Worm (Caenorhabditis elegans) whole organism, L1 larva: Measurements from ENCODE around the gene Y48C3A.5.

Experiments used
- aha-1 ChIP-seq: fragments of 150-350 bp; optimal IDR thresholded peaks from 2 replicates; lab custom pipeline; 2014; ENCODE audit warnings: missing biosample characterization, missing genetic modification characterization
- ama-1 ChIP-seq: fragments of 150-350 bp; optimal IDR thresholded peaks from 2 replicates; lab custom pipeline; 2014
- blmp-1 ChIP-seq: fragments of 150-350 bp; optimal IDR thresholded peaks from 2 replicates; lab custom pipeline; 2014; ENCODE audit warnings: missing biosample characterization, missing genetic modification characterization
- ceh-63 ChIP-seq: fragments of 200-800 bp; sonication (Bioruptor generic); optimal IDR thresholded peaks from 2 replicates; lab custom pipeline; 2018; ENCODE audit warnings: mild to moderate bottlenecking, missing genetic modification characterization, missing compliant biosample characterization
- ceh-8 ChIP-seq: fragments of 200-800 bp; sonication (Bioruptor generic); optimal IDR thresholded peaks from 2 replicates; lab custom pipeline; 2018; ENCODE audit warnings: mild to moderate bottlenecking, missing genetic modification characterization, moderate library complexity, missing compliant biosample characterization
- ceh-88 ChIP-seq: fragments of 200-800 bp; sonication (Bioruptor generic); IDR thresholded peaks from 2 replicates; pipeline ENCODE4 v1.3.6; 2022; ENCODE audit warnings: missing genetic modification characterization, missing compliant biosample characterization
- ceh-90 ChIP-seq: sonication (generic microtip); optimal IDR thresholded peaks from 2 replicates; lab custom pipeline; 2016; ENCODE audit warnings: missing genetic modification characterization, missing compliant biosample characterization
- dpl-1 ChIP-seq, 3 experiments: fragments of 150-350 bp in 2 of 3; sonication (generic microtip) in 1 of 3; optimal IDR thresholded peaks; 2 replicates each; lab custom pipeline; 2014 to 2017; ENCODE audit warnings: missing biosample characterization in 3 of 3, missing genetic modification characterization in 3 of 3, missing genetic modification reagents in 3 of 3
- fkh-4 ChIP-seq: sonication (generic microtip); optimal IDR thresholded peaks from 2 replicates; lab custom pipeline; 2016; ENCODE audit warnings: missing compliant biosample characterization, missing genetic modification characterization, borderline replicate concordance
- irx-1 ChIP-seq: sonication (generic microtip); optimal IDR thresholded peaks from 2 replicates; lab custom pipeline; 2016; ENCODE audit warnings: missing genetic modification characterization, missing compliant biosample characterization
- isw-1 ChIP-seq: fragments of 200-800 bp; sonication (Bioruptor generic); IDR thresholded peaks from 2 replicates; pipeline ENCODE4 v1.3.6; 2022; ENCODE audit warnings: missing genetic modification characterization, missing compliant biosample characterization
- lin-39 ChIP-seq: fragments of 150-350 bp; optimal IDR thresholded peaks from 2 replicates; lab custom pipeline; 2014; ENCODE audit warnings: missing biosample characterization, missing genetic modification reagents, missing genetic modification characterization
- mab-9 ChIP-seq: fragments of 200-800 bp; sonication (Bioruptor generic); IDR thresholded peaks from 2 replicates; pipeline ENCODE4 v1.3.6; 2022; ENCODE audit warnings: missing genetic modification reagents, missing genetic modification characterization, missing compliant biosample characterization
- mdl-1 ChIP-seq, 2 experiments: fragments of 150-350 bp; optimal IDR thresholded peaks; 2 replicates each; lab custom pipeline; 2014 to 2017; ENCODE audit warnings: missing biosample characterization in 2 of 2, missing genetic modification characterization in 2 of 2, inconsistent platforms in 1 of 2
- mep-1 ChIP-seq: fragments of 150-350 bp; optimal IDR thresholded peaks from 2 replicates; lab custom pipeline; 2014; ENCODE audit warnings: missing biosample characterization, missing genetic modification characterization
- nhr-11 ChIP-seq: fragments of 150-350 bp; optimal IDR thresholded peaks from 2 replicates; lab custom pipeline; 2014; ENCODE audit warnings: missing biosample characterization, missing genetic modification characterization
- nhr-47 ChIP-seq: sonication (generic microtip); optimal IDR thresholded peaks from 2 replicates; lab custom pipeline; 2016; ENCODE audit warnings: mild to moderate bottlenecking, missing genetic modification characterization, moderate library complexity, missing compliant biosample characterization
- nhr-71 ChIP-seq: sonication (generic microtip); optimal IDR thresholded peaks from 2 replicates; lab custom pipeline; 2016; ENCODE audit warnings: mild to moderate bottlenecking, missing genetic modification characterization, moderate library complexity, missing compliant biosample characterization
- nhr-77 ChIP-seq: fragments of 150-350 bp; optimal IDR thresholded peaks from 2 replicates; lab custom pipeline; 2014; ENCODE audit warnings: missing biosample characterization, missing genetic modification characterization
- nhr-90 ChIP-seq: sonication (generic microtip); optimal IDR thresholded peaks from 2 replicates; lab custom pipeline; 2016; ENCODE audit warnings: mild to moderate bottlenecking, missing genetic modification characterization, missing compliant biosample characterization; ENCODE audit not compliant: poor library complexity
- pag-3 ChIP-seq: sonication (generic microtip); optimal IDR thresholded peaks from 2 replicates; lab custom pipeline; 2017; ENCODE audit warnings: missing genetic modification characterization, mild to moderate bottlenecking, missing compliant biosample characterization, antibody characterized with exemption, borderline replicate concordance; ENCODE audit not compliant: insufficient read depth
- rnt-1 ChIP-seq: sonication (generic microtip); optimal IDR thresholded peaks from 2 replicates; lab custom pipeline; 2016; ENCODE audit warnings: mild to moderate bottlenecking, missing genetic modification characterization, moderate library complexity, missing compliant biosample characterization
- skn-1 ChIP-seq: fragments of 150-350 bp; optimal IDR thresholded peaks from 2 replicates; lab custom pipeline; 2014; ENCODE audit warnings: missing biosample characterization, missing genetic modification characterization
- sox-4 ChIP-seq: sonication (generic microtip); optimal IDR thresholded peaks from 2 replicates; lab custom pipeline; 2016; ENCODE audit warnings: missing genetic modification characterization, missing compliant biosample characterization
- sptf-1 ChIP-seq: fragments of 150-350 bp; optimal IDR thresholded peaks from 2 replicates; lab custom pipeline; 2014; ENCODE audit warnings: missing biosample characterization, missing genetic modification characterization
- swsn-7 ChIP-seq: sonication (generic microtip); optimal IDR thresholded peaks from 2 replicates; lab custom pipeline; 2016; ENCODE audit warnings: missing genetic modification characterization, missing compliant biosample characterization
- tbx-2 ChIP-seq: sonication (generic microtip); optimal IDR thresholded peaks from 2 replicates; lab custom pipeline; 2016; ENCODE audit warnings: missing genetic modification characterization, missing compliant biosample characterization
- tlp-1 ChIP-seq: fragments of 150-350 bp; optimal IDR thresholded peaks from 2 replicates; lab custom pipeline; 2014; ENCODE audit warnings: missing biosample characterization, missing genetic modification characterization
- unc-130 ChIP-seq: fragments of 150-350 bp; optimal IDR thresholded peaks from 2 replicates; lab custom pipeline; 2017; ENCODE audit warnings: missing biosample characterization, missing genetic modification characterization, inconsistent platforms
- xbp-1 ChIP-seq: sonication (generic microtip); optimal IDR thresholded peaks from 2 replicates; lab custom pipeline; 2016; ENCODE audit warnings: missing genetic modification characterization, missing compliant biosample characterization
- zag-1 ChIP-seq: fragments of 150-350 bp; optimal IDR thresholded peaks from 2 replicates; lab custom pipeline; 2014; ENCODE audit warnings: missing biosample characterization, missing genetic modification characterization

The Y48C3A.5 gene

DNA sequence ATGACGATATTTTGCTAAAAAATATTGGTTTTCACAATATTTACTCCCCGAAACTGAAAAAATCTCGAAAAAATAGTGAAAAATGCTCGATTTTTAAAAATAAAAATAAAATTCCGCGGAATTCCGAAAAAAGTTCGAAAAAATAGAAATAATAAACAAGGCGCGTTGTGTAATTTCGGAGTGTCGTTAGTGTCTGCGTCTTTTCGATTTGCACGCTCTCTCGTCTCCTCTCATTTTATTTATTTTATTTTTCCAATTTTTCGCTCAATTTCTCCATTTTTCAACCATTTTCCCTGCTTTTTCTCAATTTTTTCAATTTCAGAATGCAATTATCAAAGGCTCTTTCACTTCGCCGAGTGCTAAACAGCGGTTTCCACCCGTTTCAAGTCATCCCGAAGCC, 67.1 kb downstream of the Y48C3A.5 start, which contains the start of gene mrpl-20 (continued):
- no peak for TF ChIP-seq aha-1 (tag; lab: Kevin White, UChicago)
- no peak for TF ChIP-seq sptf-1
- no peak for TF ChIP-seq tlp-1 (tag; lab: Kevin White, UChicago)
- TF ChIP-seq pag-3 (tag; lab: Kevin White, UChicago): no peak

DNA sequence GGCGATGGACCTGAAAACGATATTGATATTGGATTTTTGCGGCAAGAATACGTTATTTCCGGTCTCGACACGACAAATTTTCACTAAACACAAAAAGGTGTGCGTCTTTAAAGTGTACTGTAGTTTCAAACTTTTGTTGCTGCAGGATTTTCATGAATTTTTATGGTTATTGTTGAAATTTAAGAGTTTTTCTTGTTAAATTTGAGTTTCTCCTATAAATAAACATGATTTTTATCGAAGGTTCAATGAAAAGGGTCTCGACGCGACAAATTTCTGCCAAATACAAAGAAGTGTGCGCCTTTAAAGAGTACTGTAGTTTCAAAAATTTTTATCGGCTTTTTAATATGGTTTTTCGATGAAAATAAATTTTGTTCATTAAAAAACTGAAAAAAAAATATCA, 69.1 kb downstream of the Y48C3A.5 start:
- TF ChIP-seq mab-9 (GFP tag; lab: Robert Waterston, UW): no peak
- no peak for TF ChIP-seq blmp-1 (tag; lab: Kevin White, UChicago)
- no peak for TF ChIP-seq mep-1 (tag; lab: Kevin White, UChicago)
- TF ChIP-seq sptf-1: no peak
- TF ChIP-seq sox-4 (tag; lab: Kevin White, UChicago): no peak
- TF ChIP-seq nhr-77 (tag; lab: Kevin White, UChicago): no peak
- no peak for TF ChIP-seq skn-1 (tag; lab: Kevin White, UChicago)
- no peak for TF ChIP-seq nhr-71 (tag; lab: Kevin White, UChicago)
- TF ChIP-seq lin-39 (tag; lab: Kevin White, UChicago): no peak

DNA sequence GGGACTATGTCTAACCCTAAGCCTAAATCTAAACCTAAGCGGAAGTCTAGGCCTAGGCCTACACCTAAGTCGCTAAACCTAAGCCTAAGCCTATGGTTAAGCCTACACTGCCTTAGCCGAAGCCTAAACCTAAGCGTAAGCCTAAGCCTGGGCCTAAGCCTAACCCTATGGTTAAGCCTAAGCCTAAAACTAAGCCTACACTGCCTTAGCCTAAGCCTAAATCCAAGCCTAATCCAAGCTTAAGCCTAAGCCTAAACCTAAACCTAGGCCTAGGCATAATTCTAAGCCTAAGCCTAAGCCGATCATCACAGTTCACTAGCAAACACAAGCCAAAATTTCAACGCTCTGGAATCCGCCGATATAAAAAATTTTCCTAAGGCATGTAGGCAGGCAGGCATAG, 70.4 kb downstream of the Y48C3A.5 start:
- TF ChIP-seq mdl-1 (tag; optimal IDR thresholded peaks at IDR 0.05; lab: Kevin White, UChicago): no peak
- no peak for TF ChIP-seq ceh-88
- TF ChIP-seq rnt-1: no peak
- TF ChIP-seq zag-1 (tag; lab: Kevin White, UChicago): no peak
- TF ChIP-seq ceh-90 (tag; lab: Kevin White, UChicago): no peak
- no peak for TF ChIP-seq unc-130 (tag; lab: Kevin White, UChicago)
- no peak for TF ChIP-seq isw-1 (GFP tag; lab: Robert Waterston, UW)
- no peak for TF ChIP-seq tbx-2 (tag; lab: Kevin White, UChicago)
- TF ChIP-seq dpl-1 (GFP tag; optimal IDR thresholded peaks at IDR 0.05; lab: Kevin White, UChicago): no peak
- TF ChIP-seq fkh-4 (tag; lab: Kevin White, UChicago): no peak
- TF ChIP-seq irx-1 (tag; lab: Kevin White, UChicago): no peak
- no peak for TF ChIP-seq ceh-8
- no peak for TF ChIP-seq ceh-63 (GFP tag; lab: Kevin White, UChicago)
- TF ChIP-seq xbp-1: no peak
- TF ChIP-seq ama-1 (lab: Kevin White, UChicago): no peak
- no peak for TF ChIP-seq nhr-71 (tag; lab: Kevin White, UChicago)
- no peak for TF ChIP-seq nhr-47 (tag; lab: Kevin White, UChicago)
- TF ChIP-seq nhr-11 (tag; lab: Kevin White, UChicago): no peak
- TF ChIP-seq nhr-90 (tag; lab: Kevin White, UChicago): no peak
- TF ChIP-seq swsn-7: no peak
